Fruit fly (Drosophila melanogaster) S2 (cell line): ENCODE measurements around the gene CG7573.

Source experiments
- CG8478 ChIP-seq: fragments of >200 bp; optimal IDR thresholded peaks from 2 replicates; lab custom pipeline; 2018
- CTCF ChIP-seq, 2 experiments: fragments of >200 bp; optimal IDR thresholded peaks; 2 replicates each; lab custom pipeline; 2018

DNA sequence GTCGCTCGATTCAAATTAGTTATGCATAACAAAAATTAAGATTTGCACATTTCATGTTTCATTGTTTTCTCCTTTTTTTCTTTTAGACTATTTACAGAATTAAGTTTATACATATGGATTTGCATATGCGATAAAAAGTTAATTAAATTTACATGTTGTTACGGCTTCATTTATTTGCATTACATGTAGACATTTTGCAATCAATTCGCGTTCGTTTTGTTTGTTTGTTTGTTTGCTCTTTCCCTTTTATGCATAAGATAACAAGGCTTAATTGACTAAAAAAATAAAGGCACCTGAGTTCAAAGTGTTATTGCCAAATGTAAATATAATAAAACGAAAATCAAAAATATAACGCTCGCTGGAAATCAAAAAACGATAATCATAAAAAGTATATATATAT, 23.6 kb upstream of the CG7573 start:
- TF ChIP-seq CG8478 (lab: Kevin White, UChicago) (no peak), CTCF (optimal IDR thresholded peaks at IDR 0.05; lab: Kevin White, UChicago) (no peak)
